Worm (Caenorhabditis elegans): ENCODE results near the gene F23B12.7.
"Not testable (repeated sequence)": the region's sequence is repeated elsewhere in the genome, so short reads cannot be mapped to it uniquely, and the experiment has no call there.

- TF ChIP-seq pha-4 (tag; optimal IDR thresholded peaks at IDR 0.05); Y67H2A.10 (GFP tag; conservative IDR thresholded peaks at IDR 0.05); rec-8 (tag; optimal IDR thresholded peaks at IDR 0.05): not testable (repeated sequence)
These were observed 13.6 kb downstream of the F23B12.7 start, which contains the start of gene F08H9.3 for ce11 chrV:14463087-14463486.

Data from whole organism, young adult.